Worm (Caenorhabditis elegans): Measurements from ENCODE around the gene prx-14.
"Not testable (repeated sequence)": the region's sequence is repeated elsewhere in the genome, so short reads cannot be mapped to it uniquely, and the experiment has no call there.

Gene prx-14

DNA sequence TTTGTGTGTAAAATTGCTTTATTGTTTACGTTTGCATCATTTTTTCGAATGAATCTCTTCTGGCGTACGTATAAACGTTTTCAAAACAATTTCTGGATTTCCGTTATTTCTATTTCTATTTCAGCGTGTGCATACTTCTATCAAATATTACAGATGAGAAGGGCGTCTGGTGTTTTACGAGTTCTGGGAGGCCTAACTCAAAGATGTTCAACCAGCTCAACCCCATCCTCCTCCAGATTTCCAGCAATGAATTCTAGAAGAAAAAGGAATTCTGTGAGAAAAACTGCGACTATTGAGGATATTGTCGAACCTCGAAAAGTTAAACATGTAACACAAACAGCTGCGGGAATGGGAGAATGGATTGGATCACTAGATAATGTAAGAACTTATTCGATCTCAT, 32.1 kb upstream of the prx-14 start, which contains the start of gene C08F8.2:
C08F8.2 (plus strand) TSS at position 154 of the 400 bp plus-strand sequence.
- TF ChIP-seq ceh-39 (tag; optimal IDR thresholded peaks at IDR 0.05) (no peak), nhr-28 (tag; optimal IDR thresholded peaks at IDR 0.05) (no peak), flh-1 (GFP tag; optimal IDR thresholded peaks at IDR 0.05) (no peak), ceh-83 (GFP tag; optimal IDR thresholded peaks at IDR 0.05) (no peak), unc-120 (tag; optimal IDR thresholded peaks at IDR 0.05; ENCODE audit: poor library complexity, severe bottlenecking) (no peak), ces-1 (GFP tag; optimal IDR thresholded peaks at IDR 0.05) (no peak), lsy-2 (tag; optimal IDR thresholded peaks at IDR 0.05) (no peak), M03D4.4 (tag; optimal IDR thresholded peaks at IDR 0.05) (no peak)

DNA sequence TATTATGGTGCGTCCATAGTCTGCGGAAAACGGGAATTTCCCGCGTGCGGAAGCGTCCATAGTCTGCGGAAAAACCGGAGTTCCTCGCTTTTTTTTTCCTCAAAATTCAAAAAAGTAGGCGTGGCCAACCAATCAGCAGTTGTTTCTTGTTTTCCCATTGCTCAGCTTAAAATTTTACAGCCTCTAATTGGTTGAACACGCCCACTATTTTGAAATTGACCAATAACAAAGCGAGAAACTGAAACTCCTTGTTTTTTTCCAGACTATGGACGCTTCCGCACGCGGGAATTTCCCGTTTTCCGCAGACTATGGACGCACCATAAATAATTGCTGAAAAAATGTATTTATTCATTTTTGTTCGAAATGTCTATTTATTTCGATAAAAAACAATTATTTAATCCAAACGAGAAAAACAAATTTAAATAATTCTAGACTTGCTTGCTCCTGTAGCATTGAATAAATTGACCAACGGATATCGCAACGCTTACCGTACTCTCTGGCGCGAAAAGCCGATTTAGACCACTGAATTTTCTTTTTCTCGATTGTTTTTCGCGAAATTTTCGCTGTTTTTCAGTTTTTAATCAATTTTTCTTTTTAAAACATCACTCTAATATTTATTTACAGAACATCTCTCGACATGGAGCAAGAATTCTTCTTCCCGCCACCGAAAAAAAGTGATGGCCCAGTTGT, 28.4 kb upstream of the prx-14 start, which contains the start of gene C08F8.3:
C08F8.3 (plus strand) TSS at position 620 of the 690 bp plus-strand sequence.
- TF ChIP-seq ceh-43 (GFP tag; optimal IDR thresholded peaks at IDR 0.05); mep-1 (tag; optimal IDR thresholded peaks at IDR 0.05); bed-3 (GFP tag; optimal IDR thresholded peaks at IDR 0.05): not testable (repeated sequence)

DNA sequence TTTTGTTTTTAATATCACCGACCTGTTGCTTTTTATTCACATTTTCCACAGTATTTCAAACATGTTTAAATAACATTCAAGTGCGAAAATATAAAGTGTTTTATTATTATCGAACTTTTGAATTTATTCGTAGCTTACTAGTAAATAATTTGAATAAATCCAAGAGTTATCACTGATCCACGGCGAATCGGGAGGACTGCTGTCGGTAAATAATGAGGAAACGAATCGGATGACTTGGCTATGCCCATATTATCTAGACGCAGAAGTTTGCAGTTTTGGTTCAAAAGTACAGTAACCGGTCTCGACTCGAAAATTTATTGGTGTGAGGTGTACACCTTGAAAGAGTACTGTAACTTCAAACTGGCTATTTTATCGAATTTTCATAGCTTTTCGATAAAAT, 26.4 kb upstream of the prx-14 start:
- TF ChIP-seq lin-13 (tag; optimal IDR thresholded peaks at IDR 0.05): no peak
- TF ChIP-seq mep-1 (tag; optimal IDR thresholded peaks at IDR 0.05): no peak

DNA sequence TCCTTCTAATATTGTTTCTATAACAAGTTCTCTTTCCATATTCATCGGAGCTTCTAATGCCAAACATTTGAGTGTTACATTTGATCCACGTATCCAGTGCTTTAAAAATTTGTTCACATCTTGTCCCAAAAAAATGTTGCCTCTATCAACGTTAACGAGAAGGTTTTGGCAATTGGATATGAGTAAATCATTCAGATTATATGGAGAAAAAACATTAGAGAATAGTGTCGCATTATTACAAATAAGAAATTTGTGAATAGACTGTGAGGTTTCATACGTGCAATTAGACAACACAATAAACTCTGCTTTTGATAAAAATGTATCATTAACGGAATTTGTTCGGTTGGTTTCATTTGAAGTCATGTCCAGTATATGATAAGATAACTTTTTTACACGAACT, 23.0 kb upstream of the prx-14 start, which contains the start of gene mboa-4:
mboa-4 (minus strand) TSS at position 101 of the 400 bp plus-strand sequence.
- no peak for TF ChIP-seq nhr-28 (tag; optimal IDR thresholded peaks at IDR 0.05)
- no peak for TF ChIP-seq flh-1 (GFP tag; optimal IDR thresholded peaks at IDR 0.05)
- TF ChIP-seq drap-1 (GFP tag; optimal IDR thresholded peaks at IDR 0.05): no peak
- no peak for TF ChIP-seq sptf-1 (tag; optimal IDR thresholded peaks at IDR 0.05)
- TF ChIP-seq snpc-4 (tag; optimal IDR thresholded peaks at IDR 0.05): no peak
- no peak for TF ChIP-seq blmp-1 (tag; optimal IDR thresholded peaks at IDR 0.05)
- no peak for TF ChIP-seq mls-2 (tag; optimal IDR thresholded peaks at IDR 0.05)
- TF ChIP-seq elt-1 (tag; optimal IDR thresholded peaks at IDR 0.05; ENCODE audit: borderline replicate concordance, insufficient read depth): no peak
- TF ChIP-seq unc-39 (tag; optimal IDR thresholded peaks at IDR 0.05): no peak

DNA sequence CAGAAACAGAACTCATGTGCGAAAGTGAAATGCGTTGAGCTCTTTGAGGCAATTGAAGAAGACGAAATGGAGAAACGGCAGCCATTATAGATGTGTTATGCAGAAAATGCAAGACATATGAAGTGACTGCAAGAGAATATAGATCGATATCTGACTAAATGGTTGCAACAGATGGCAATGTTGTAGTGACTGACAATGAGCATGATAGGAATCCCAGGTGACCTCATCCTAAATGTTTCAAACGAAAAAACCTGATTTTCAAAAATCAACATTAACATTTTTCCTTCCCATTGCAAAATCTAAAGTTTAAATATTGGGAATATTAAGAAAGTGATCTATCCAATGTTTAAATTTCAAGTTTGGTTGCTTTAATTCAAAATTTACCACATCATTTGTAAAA, 22.2 kb upstream of the prx-14 start, which contains the start of gene C08F8.15:
C08F8.15 (minus strand) TSS at position 101 of the 400 bp plus-strand sequence.
- TF ChIP-seq nhr-28 (tag; optimal IDR thresholded peaks at IDR 0.05): no peak
- TF ChIP-seq M03D4.4 (tag; optimal IDR thresholded peaks at IDR 0.05): no peak
- TF ChIP-seq ceh-83 (GFP tag; optimal IDR thresholded peaks at IDR 0.05): no peak
- no peak for TF ChIP-seq ztf-11 (tag; optimal IDR thresholded peaks at IDR 0.05)
- TF ChIP-seq tbx-8 (GFP tag; optimal IDR thresholded peaks at IDR 0.05): no peak
- TF ChIP-seq zip-8 (tag; optimal IDR thresholded peaks at IDR 0.05): no peak
- no peak for TF ChIP-seq ces-1 (GFP tag; optimal IDR thresholded peaks at IDR 0.05)
- TF ChIP-seq mep-1 (tag; optimal IDR thresholded peaks at IDR 0.05): no peak
- TF ChIP-seq hlh-1 (tag; optimal IDR thresholded peaks at IDR 0.05): no peak
- no peak for TF ChIP-seq pha-4 (tag; optimal IDR thresholded peaks at IDR 0.05)
- TF ChIP-seq unc-62 (GFP tag; optimal IDR thresholded peaks at IDR 0.05): no peak
- TF ChIP-seq sem-2 (GFP tag; optimal IDR thresholded peaks at IDR 0.05): no peak
- no peak for TF ChIP-seq mab-5 (tag; optimal IDR thresholded peaks at IDR 0.05)
- TF ChIP-seq ceh-39 (tag; optimal IDR thresholded peaks at IDR 0.05): no peak
- no peak for TF ChIP-seq ceh-43 (GFP tag; optimal IDR thresholded peaks at IDR 0.05)
- no peak for TF ChIP-seq flh-1 (GFP tag; optimal IDR thresholded peaks at IDR 0.05)
- no peak for TF ChIP-seq mls-2 (tag; optimal IDR thresholded peaks at IDR 0.05)
- TF ChIP-seq cnd-1 (tag; optimal IDR thresholded peaks at IDR 0.05): no peak

DNA sequence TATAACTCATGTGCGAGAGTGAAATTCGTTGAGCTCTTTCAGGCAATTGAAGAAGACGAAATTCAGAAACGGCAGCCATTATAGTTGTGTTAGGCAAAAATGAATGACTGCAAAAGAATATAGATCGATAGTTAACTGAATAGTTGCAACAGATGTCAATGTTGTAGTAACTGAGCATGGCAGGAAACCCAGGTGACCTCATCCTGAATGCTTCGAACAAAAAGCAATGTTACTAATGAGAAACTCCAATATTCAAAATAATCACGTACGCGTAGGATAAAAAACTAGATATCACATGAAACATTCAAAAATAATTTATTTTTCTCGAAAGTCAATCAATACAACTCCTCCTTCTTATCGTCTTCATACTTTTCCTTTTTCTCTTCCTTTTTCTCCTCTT, 20.5 kb upstream of the prx-14 start, which contains the start of gene fbxb-9:
fbxb-9 (minus strand) TSS at position 101 of the 400 bp plus-strand sequence.
- no peak for TF ChIP-seq drap-1 (GFP tag; optimal IDR thresholded peaks at IDR 0.05)
- TF ChIP-seq nhr-76 (tag; optimal IDR thresholded peaks at IDR 0.05): no peak
- TF ChIP-seq lin-32 (GFP tag; optimal IDR thresholded peaks at IDR 0.05): no peak
- TF ChIP-seq unc-39 (tag; optimal IDR thresholded peaks at IDR 0.05): no peak
- TF ChIP-seq ceh-83 (GFP tag; optimal IDR thresholded peaks at IDR 0.05): no peak
- TF ChIP-seq lsy-2 (tag; optimal IDR thresholded peaks at IDR 0.05): no peak
- no peak for TF ChIP-seq blmp-1 (tag; optimal IDR thresholded peaks at IDR 0.05)
- TF ChIP-seq unc-120 (tag; optimal IDR thresholded peaks at IDR 0.05; ENCODE audit: poor library complexity, severe bottlenecking): no peak
- TF ChIP-seq lin-13 (tag; optimal IDR thresholded peaks at IDR 0.05): no peak
- TF ChIP-seq elt-3 (tag; optimal IDR thresholded peaks at IDR 0.05): no peak
- no peak for TF ChIP-seq elt-1 (tag; optimal IDR thresholded peaks at IDR 0.05; ENCODE audit: borderline replicate concordance, insufficient read depth)
- TF ChIP-seq hlh-1 (tag; optimal IDR thresholded peaks at IDR 0.05): no peak
- TF ChIP-seq sptf-1 (tag; optimal IDR thresholded peaks at IDR 0.05): no peak
- TF ChIP-seq zip-8 (tag; optimal IDR thresholded peaks at IDR 0.05): no peak
- TF ChIP-seq ces-1 (GFP tag; optimal IDR thresholded peaks at IDR 0.05): no peak
- TF ChIP-seq mls-2 (tag; optimal IDR thresholded peaks at IDR 0.05): no peak
- no peak for TF ChIP-seq flh-1 (GFP tag; optimal IDR thresholded peaks at IDR 0.05)
- TF ChIP-seq ztf-11 (tag; optimal IDR thresholded peaks at IDR 0.05): no peak
- TF ChIP-seq cnd-1 (tag; optimal IDR thresholded peaks at IDR 0.05): no peak
